Worm (Caenorhabditis elegans) whole organism, young adult: Measurements from ENCODE around the gene srv-14.
A peak's percentile ranks its signal among the peaks of the same experiment; 100 is the strongest.

Experiments
- B0035.1 ChIP-seq: sonication (generic microtip); optimal IDR thresholded peaks from 2 replicates; lab custom pipeline; 2016; ENCODE audit warnings: missing genetic modification characterization, mild to moderate bottlenecking, missing compliant biosample characterization, missing genotype, missing genetic modification reagents
- B0261.1 ChIP-seq: sonication (generic microtip); optimal IDR thresholded peaks from 2 replicates; lab custom pipeline; 2016; ENCODE audit warnings: mild to moderate bottlenecking, missing genetic modification characterization, moderate library complexity, missing compliant biosample characterization
- C17E4.6 ChIP-seq: fragments of 200-800 bp; sonication (Bioruptor generic); IDR thresholded peaks from 2 replicates; pipeline ENCODE4 v1.3.6; 2022; ENCODE audit warnings: missing genetic modification reagents, missing genetic modification characterization, missing compliant biosample characterization
- F10E7.11 ChIP-seq: sonication (generic microtip); optimal IDR thresholded peaks from 2 replicates; lab custom pipeline; 2017; ENCODE audit warnings: mild to moderate bottlenecking, missing genetic modification characterization, moderate library complexity, missing compliant biosample characterization
- F22D6.2 ChIP-seq: sonication (generic microtip); optimal IDR thresholded peaks from 2 replicates; lab custom pipeline; 2016; ENCODE audit warnings: mild to moderate bottlenecking, missing genetic modification characterization, missing compliant biosample characterization
- F39B2.1 ChIP-seq: fragments of 200-800 bp; sonication (Bioruptor generic); IDR thresholded peaks from 2 replicates; pipeline ENCODE4 v1.3.6; 2022; ENCODE audit warnings: missing genetic modification reagents, missing genetic modification characterization, missing compliant biosample characterization
- F55B11.4 ChIP-seq: sonication (generic microtip); optimal IDR thresholded peaks from 2 replicates; lab custom pipeline; 2016; ENCODE audit warnings: missing compliant biosample characterization, missing genetic modification characterization, borderline replicate concordance; ENCODE audit not compliant: insufficient read depth
- Y56A3A.18 ChIP-seq: fragments of 200-800 bp; sonication (Bioruptor generic); IDR thresholded peaks from 2 replicates; pipeline ENCODE4 v1.3.6; 2022; ENCODE audit warnings: missing genetic modification reagents, missing genetic modification characterization, missing compliant biosample characterization
- Y95B8A.8 ChIP-seq: fragments of 200-800 bp; sonication (Bioruptor generic); IDR thresholded peaks from 2 replicates; pipeline ENCODE4 v1.3.6; 2022; ENCODE audit warnings: missing genetic modification reagents, missing genetic modification characterization, missing compliant biosample characterization
- atf-7 ChIP-seq: sonication (generic microtip); optimal IDR thresholded peaks from 2 replicates; lab custom pipeline; 2017; ENCODE audit warnings: mild to moderate bottlenecking, missing genetic modification characterization, missing compliant biosample characterization
- attf-3 ChIP-seq: fragments of 200-800 bp; sonication (Bioruptor generic); conservative IDR thresholded peaks from 2 replicates; pipeline ENCODE4 v1.3.6; 2022; ENCODE audit warnings: missing genetic modification reagents, missing genetic modification characterization, missing compliant biosample characterization
- attf-5 ChIP-seq: fragments of 200-800 bp; sonication (Bioruptor generic); optimal IDR thresholded peaks from 2 replicates; lab custom pipeline; 2018; ENCODE audit warnings: mild to moderate bottlenecking, missing genetic modification characterization, missing compliant biosample characterization
- cebp-2 ChIP-seq: fragments of 200-800 bp; sonication (Bioruptor generic); IDR thresholded peaks from 2 replicates; pipeline ENCODE4 v1.3.6; 2022; ENCODE audit warnings: missing genetic modification characterization, missing compliant biosample characterization
- ceh-100 ChIP-seq: fragments of 200-800 bp; sonication (Bioruptor generic); IDR thresholded peaks from 2 replicates; pipeline ENCODE4 v1.3.6; 2022; ENCODE audit warnings: missing genetic modification reagents, missing genetic modification characterization, missing compliant biosample characterization
- ceh-91 ChIP-seq: fragments of 200-800 bp; sonication (Bioruptor generic); IDR thresholded peaks from 2 replicates; pipeline ENCODE4 v1.3.6; 2022; ENCODE audit warnings: missing genetic modification reagents, missing genetic modification characterization, missing compliant biosample characterization
- die-1 ChIP-seq: sonication (generic microtip); optimal IDR thresholded peaks from 2 replicates; lab custom pipeline; 2016; ENCODE audit warnings: missing genotype, mild to moderate bottlenecking, missing genetic modification characterization, missing compliant biosample characterization
- dpl-1 ChIP-seq: fragments of 150-350 bp; optimal IDR thresholded peaks from 2 replicates; lab custom pipeline; 2014; ENCODE audit warnings: missing biosample characterization, missing genetic modification reagents, missing genetic modification characterization
- efl-1 ChIP-seq: fragments of 150-350 bp; optimal IDR thresholded peaks from 2 replicates; lab custom pipeline; 2014; ENCODE audit warnings: missing biosample characterization, missing genetic modification reagents, missing genetic modification characterization
- egl-44 ChIP-seq: fragments of 200-800 bp; sonication (Bioruptor generic); IDR thresholded peaks from 2 replicates; pipeline ENCODE4 v1.3.6; 2022; ENCODE audit warnings: missing genetic modification reagents, missing genetic modification characterization, missing compliant biosample characterization
- ekl-4 ChIP-seq: fragments of 200-800 bp; sonication (Bioruptor generic); IDR thresholded peaks from 2 replicates; pipeline ENCODE4 v1.3.6; 2022; ENCODE audit warnings: missing genetic modification reagents, missing genetic modification characterization, missing compliant biosample characterization
- fkh-3 ChIP-seq: sonication (generic microtip); optimal IDR thresholded peaks from 2 replicates; lab custom pipeline; 2016; ENCODE audit warnings: mild to moderate bottlenecking, missing genetic modification characterization, missing compliant biosample characterization
- gei-17 ChIP-seq: fragments of 200-800 bp; sonication (Bioruptor generic); optimal IDR thresholded peaks from 2 replicates; lab custom pipeline; 2018; ENCODE audit warnings: mild to moderate bottlenecking, missing genetic modification characterization, missing compliant biosample characterization
- let-607 ChIP-seq, 2 experiments: fragments of 200-800 bp in 1 of 2; sonication (Bioruptor generic) in 1 of 2; sonication (generic microtip) in 1 of 2; optimal IDR thresholded peaks; 2 replicates each; lab custom pipeline; 2016 to 2018; ENCODE audit warnings: mild to moderate bottlenecking in 2 of 2, missing compliant biosample characterization in 2 of 2, missing genetic modification characterization in 2 of 2, moderate library complexity in 2 of 2, missing genotype in 1 of 2
- lin-40 ChIP-seq: sonication (generic microtip); optimal IDR thresholded peaks from 2 replicates; lab custom pipeline; 2016; ENCODE audit warnings: missing genetic modification characterization, mild to moderate bottlenecking, missing compliant biosample characterization, missing genotype, missing genetic modification reagents
- lin-54 ChIP-seq: fragments of 200-800 bp; sonication (Bioruptor generic); optimal IDR thresholded peaks from 2 replicates; lab custom pipeline; 2018; ENCODE audit warnings: mild to moderate bottlenecking, missing genetic modification characterization, missing compliant biosample characterization
- lsy-27 ChIP-seq: sonication (generic microtip); optimal IDR thresholded peaks from 2 replicates; lab custom pipeline; 2017; ENCODE audit warnings: missing genetic modification characterization, mild to moderate bottlenecking, missing compliant biosample characterization, antibody characterized with exemption, missing genotype, borderline replicate concordance; ENCODE audit not compliant: insufficient read depth
- madf-3 ChIP-seq: fragments of 200-800 bp; sonication (Bioruptor generic); IDR thresholded peaks from 2 replicates; pipeline ENCODE4 v1.3.6; 2022; ENCODE audit warnings: missing genetic modification reagents, missing genetic modification characterization, missing compliant biosample characterization
- madf-6 ChIP-seq: fragments of 200-800 bp; sonication (Bioruptor generic); IDR thresholded peaks from 2 replicates; pipeline ENCODE4 v1.3.6; 2022; ENCODE audit warnings: missing genetic modification reagents, missing genetic modification characterization, missing compliant biosample characterization
- madf-8 ChIP-seq: fragments of 200-800 bp; sonication (Bioruptor generic); conservative IDR thresholded peaks from 2 replicates; pipeline ENCODE4 v1.3.6; 2022; ENCODE audit warnings: missing genetic modification reagents, missing genetic modification characterization, missing compliant biosample characterization
- mel-28 ChIP-seq: sonication (generic microtip); optimal IDR thresholded peaks from 2 replicates; lab custom pipeline; 2016; ENCODE audit warnings: borderline replicate concordance, mild to moderate bottlenecking, missing genetic modification characterization, missing compliant biosample characterization
- nfya-2 ChIP-seq: fragments of 200-800 bp; sonication (Bioruptor generic); IDR thresholded peaks from 2 replicates; pipeline ENCODE4 v1.3.6; 2022; ENCODE audit warnings: missing genetic modification reagents, missing genetic modification characterization, missing compliant biosample characterization
- nfyb-1 ChIP-seq: fragments of 200-800 bp; sonication (Bioruptor generic); IDR thresholded peaks from 2 replicates; pipeline ENCODE4 v1.3.6; 2022; ENCODE audit warnings: missing genetic modification reagents, missing genetic modification characterization, missing compliant biosample characterization
- pbrm-1 ChIP-seq: fragments of 200-800 bp; sonication (Bioruptor generic); IDR thresholded peaks from 2 replicates; pipeline ENCODE4 v1.3.6; 2022; ENCODE audit warnings: missing genetic modification reagents, missing genetic modification characterization, missing compliant biosample characterization
- pha-4 ChIP-seq: fragments of 150-350 bp; sonication (generic microtip); optimal IDR thresholded peaks from 2 replicates; lab custom pipeline; 2014; ENCODE audit warnings: missing biosample characterization, missing genetic modification reagents, missing genetic modification characterization
- rpc-1 ChIP-seq, 2 experiments: fragments of 150-350 bp in 1 of 2; sonication (generic microtip) in 1 of 2; optimal IDR thresholded peaks; 2 replicates each; lab custom pipeline; 2014 to 2018; ENCODE audit warnings: missing biosample characterization in 1 of 2, missing genetic modification characterization in 1 of 2, missing genetic modification reagents in 1 of 2, missing genotype in 1 of 2
- snpc-1.1 ChIP-seq: sonication (generic microtip); optimal IDR thresholded peaks from 2 replicates; lab custom pipeline; 2017; ENCODE audit warnings: missing genetic modification characterization, mild to moderate bottlenecking, missing compliant biosample characterization, antibody characterized with exemption, moderate library complexity, missing genotype, missing genetic modification reagents; ENCODE audit not compliant: insufficient read depth
- snpc-4 ChIP-seq, 5 experiments: fragments of 150-350 bp in 1 of 5; sonication (generic microtip) in 4 of 5; optimal IDR thresholded peaks; 2 replicates each; lab custom pipeline; 2014 to 2018; ENCODE audit warnings: missing genetic modification characterization in 5 of 5, missing biosample characterization in 3 of 5, antibody characterized with exemption in 2 of 5, mild to moderate bottlenecking in 2 of 5, missing compliant biosample characterization in 2 of 5, missing genotype in 2 of 5, moderate library complexity in 2 of 5, missing genetic modification reagents in 1 of 5
- unc-130 ChIP-seq: sonication (generic microtip); optimal IDR thresholded peaks from 2 replicates; lab custom pipeline; 2016; ENCODE audit warnings: missing genetic modification reagents, missing genetic modification characterization, missing compliant biosample characterization
- xnd-1 ChIP-seq: sonication (generic microtip); optimal IDR thresholded peaks from 2 replicates; lab custom pipeline; 2016; ENCODE audit warnings: missing genotype, missing genetic modification reagents, missing genetic modification characterization, missing compliant biosample characterization
- zim-3 ChIP-seq: sonication (generic microtip); optimal IDR thresholded peaks from 2 replicates; lab custom pipeline; 2017; ENCODE audit warnings: mild to moderate bottlenecking, missing genetic modification characterization, moderate library complexity, missing compliant biosample characterization
- ztf-18 ChIP-seq: sonication (generic microtip); optimal IDR thresholded peaks from 2 replicates; lab custom pipeline; 2016; ENCODE audit warnings: missing genotype, mild to moderate bottlenecking, missing genetic modification characterization, missing compliant biosample characterization
- ztf-28 ChIP-seq: fragments of 200-800 bp; sonication (Bioruptor generic); IDR thresholded peaks from 2 replicates; pipeline ENCODE4 v1.3.6; 2022; ENCODE audit warnings: missing genetic modification reagents, missing genetic modification characterization, missing compliant biosample characterization
- ztf-3 ChIP-seq: fragments of 200-800 bp; sonication (Bioruptor generic); optimal IDR thresholded peaks from 2 replicates; lab custom pipeline; 2018; ENCODE audit warnings: mild to moderate bottlenecking, missing genetic modification characterization, missing compliant biosample characterization

srv-14 gene

DNA sequence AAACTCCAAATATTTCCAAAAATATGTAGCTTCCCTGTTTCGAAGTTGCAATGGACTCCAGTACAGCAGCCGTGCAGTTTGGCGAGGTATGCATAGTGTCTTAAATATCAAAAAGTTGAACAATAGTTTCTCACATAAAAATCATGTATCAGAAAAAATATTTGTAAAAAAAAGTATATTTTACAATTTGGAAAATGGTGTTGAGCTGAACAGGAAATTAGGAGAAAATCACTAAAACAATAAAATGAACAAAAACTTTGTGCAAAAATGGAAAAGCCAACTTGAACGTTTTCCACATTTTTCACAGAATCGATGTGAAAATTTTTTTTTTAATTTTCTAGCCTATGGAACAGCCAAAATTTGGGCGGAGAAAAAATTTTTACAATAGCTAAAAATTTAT, 32.7 kb upstream of the srv-14 start, which contains the start of gene Y105C5B.8:
Gene Y105C5B.8 (minus strand): TSS at position 101 of the 400 bp plus-strand sequence.
- TF ChIP-seq let-607 (tag; optimal IDR thresholded peaks at IDR 0.05; lab: Kevin White, UChicago) (no peak), madf-3 (no peak), ceh-91 (GFP tag; lab: Robert Waterston, UW) (no peak), efl-1 (GFP tag; lab: Kevin White, UChicago) (no peak), ztf-28 (GFP tag; lab: Robert Waterston, UW) (no peak), B0261.1 (tag; lab: Kevin White, UChicago) (no peak), madf-8 (no peak), cebp-2 (no peak), zim-3 (tag; lab: Kevin White, UChicago) (no peak), pbrm-1 (no peak), mel-28 (tag; lab: Kevin White, UChicago) (no peak), ztf-18 (tag; lab: Kevin White, UChicago) (no peak), Y95B8A.8 (GFP tag; lab: Robert Waterston, UW) (no peak), dpl-1 (GFP tag; lab: Kevin White, UChicago) (no peak), lsy-27 (tag; lab: Kevin White, UChicago) (no peak), nfya-2 (GFP tag; lab: Robert Waterston, UW) (no peak), unc-130 (no peak), egl-44 (GFP tag; lab: Robert Waterston, UW) (no peak)

ce11 chrIV:15923000-15923399, 29.0 kb upstream of the srv-14 start:
- TF ChIP-seq F55B11.4 (tag; lab: Kevin White, UChicago): no peak
- no peak for TF ChIP-seq B0035.1 (tag; lab: Kevin White, UChicago)
- TF ChIP-seq atf-7 (tag; lab: Kevin White, UChicago): no peak
- TF ChIP-seq attf-5 (GFP tag; lab: Kevin White, UChicago): no peak
- TF ChIP-seq C17E4.6 (GFP tag; lab: Robert Waterston, UW): no peak
- no peak for TF ChIP-seq Y95B8A.8 (GFP tag; lab: Robert Waterston, UW)
- no peak for TF ChIP-seq xnd-1 (tag; lab: Kevin White, UChicago)
- TF ChIP-seq Y56A3A.18 (GFP tag; lab: Robert Waterston, UW): no peak

ce11 chrIV:15915061-15915460, 21.0 kb upstream of the srv-14 start:
- TF ChIP-seq B0261.1 (tag; lab: Kevin White, UChicago) (no peak), F10E7.11 (tag; lab: Kevin White, UChicago) (no peak), gei-17 (GFP tag; lab: Kevin White, UChicago) (no peak), lin-40 (tag; lab: Kevin White, UChicago) (no peak), attf-3 (GFP tag; lab: Robert Waterston, UW) (no peak), snpc-4 (GFP tag; optimal IDR thresholded peaks at IDR 0.05; lab: Kevin White, UChicago) (no peak), snpc-4 (tag; optimal IDR thresholded peaks at IDR 0.05; lab: Kevin White, UChicago) (peak in 2 of 4 experiments; percentile 73 to 85), dpl-1 (GFP tag; lab: Kevin White, UChicago) (no peak)
- TF ChIP-seq, all 124 proteins: peak for 1

- TF ChIP-seq ekl-4 (GFP tag; lab: Robert Waterston, UW) (no peak), die-1 (no peak), pha-4 (tag; lab: Kevin White, UChicago) (no peak), rpc-1 (optimal IDR thresholded peaks at IDR 0.05; lab: Kevin White, UChicago) (no peak), rpc-1 (tag; optimal IDR thresholded peaks at IDR 0.05; lab: Kevin White, UChicago) (no peak), ceh-100 (no peak), attf-5 (GFP tag; lab: Kevin White, UChicago) (no peak), ztf-3 (GFP tag; lab: Kevin White, UChicago) (no peak), efl-1 (GFP tag; lab: Kevin White, UChicago) (no peak), fkh-3 (tag; lab: Kevin White, UChicago) (no peak), snpc-1.1 (tag; lab: Kevin White, UChicago) (no peak), Y95B8A.8 (GFP tag; lab: Robert Waterston, UW) (no peak), nfyb-1 (GFP tag; lab: Robert Waterston, UW) (no peak), lin-54 (GFP tag; lab: Kevin White, UChicago) (no peak), F39B2.1 (GFP tag; lab: Robert Waterston, UW) (no peak), F22D6.2 (tag; lab: Kevin White, UChicago) (no peak), madf-6 (GFP tag; lab: Robert Waterston, UW) (no peak)
These were observed 14.2 kb upstream of the srv-14 start for ce11 chrIV:15908251-15908650.
